Fruit fly (Drosophila melanogaster) whole organism, larva: Measurements from ENCODE around the gene st.
A peak's percentile ranks its signal among the peaks of the same experiment; 100 is the strongest.

Experiments
- noc ChIP-seq: fragments of 200-800 bp; sonication (Bioruptor generic); optimal IDR thresholded peaks from 3 replicates; lab custom pipeline; 2019; ENCODE audit warnings: missing biosample characterization, mild to moderate bottlenecking, missing genetic modification characterization, moderate library complexity

The st gene

dm6 chr3L:16486502-16486901 is 10.9 kb upstream of the st start:
- TF ChIP-seq noc (tag; lab: Kevin White, UChicago), result no peak

- no peak for TF ChIP-seq noc (tag; lab: Kevin White, UChicago)
Observed at dm6 chr3L:16487812-16488211, 9.6 kb upstream of the st start.

- no peak for TF ChIP-seq noc (tag; lab: Kevin White, UChicago)
Observed at dm6 chr3L:16488483-16489258, 8.8 kb upstream of the st start.

DNA sequence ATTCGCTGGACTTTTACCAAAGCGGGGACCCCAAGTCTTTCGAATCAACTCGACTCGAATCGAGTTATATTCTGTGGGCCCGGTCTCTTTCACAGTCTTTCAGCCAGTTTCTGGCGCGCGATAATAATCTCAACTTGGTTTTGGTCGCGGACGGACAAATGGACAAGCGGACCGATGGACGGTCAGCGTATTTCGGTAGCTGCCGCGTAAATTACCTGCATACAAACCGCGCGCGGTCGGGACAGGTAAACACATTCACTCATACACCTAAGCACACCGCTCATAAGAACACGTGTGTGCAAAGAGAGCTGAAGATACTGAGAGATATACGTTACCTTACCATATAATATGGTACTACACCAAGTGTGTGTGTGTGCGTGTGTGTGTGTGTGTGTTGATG is 8.2 kb upstream of the st start:
- TF ChIP-seq noc (tag; lab: Kevin White, UChicago), result no peak

DNA sequence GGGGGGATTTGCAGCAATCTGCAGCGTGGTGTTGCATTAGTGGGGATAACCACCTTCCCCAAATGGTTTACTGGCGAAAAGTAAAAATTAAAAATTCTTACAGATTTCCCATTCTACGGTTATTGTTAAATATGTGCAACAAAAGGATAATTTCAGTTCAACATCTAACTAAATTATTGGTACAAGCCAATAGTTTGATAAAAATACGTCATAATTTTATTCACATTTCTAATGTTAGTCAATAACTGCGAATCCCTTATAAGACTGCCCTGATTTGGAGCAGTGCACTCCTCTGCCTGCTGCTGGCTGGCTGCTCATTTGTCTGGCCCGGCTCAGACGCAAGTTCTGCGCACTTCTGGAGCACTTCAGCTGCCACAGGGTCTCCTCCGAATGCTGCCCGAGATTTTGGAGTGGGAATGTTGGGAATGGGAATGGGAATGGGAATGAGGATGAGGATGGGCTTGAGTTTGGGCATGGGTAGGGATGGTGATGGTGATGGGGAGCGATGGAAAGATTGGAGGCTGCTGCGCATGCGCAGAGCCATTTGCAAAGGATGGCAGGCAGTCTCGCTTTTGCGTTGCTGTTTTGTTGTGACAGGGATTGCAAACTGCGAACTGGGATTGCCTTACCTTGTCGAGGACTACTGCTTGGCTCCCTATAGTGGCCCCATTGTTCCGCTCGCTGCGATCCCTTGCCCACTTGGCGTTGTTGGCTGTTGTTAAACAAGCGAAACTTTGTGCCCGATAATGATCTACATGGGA is 7.4 kb upstream of the st start:
- TF ChIP-seq noc (tag; lab: Kevin White, UChicago), result no peak

DNA sequence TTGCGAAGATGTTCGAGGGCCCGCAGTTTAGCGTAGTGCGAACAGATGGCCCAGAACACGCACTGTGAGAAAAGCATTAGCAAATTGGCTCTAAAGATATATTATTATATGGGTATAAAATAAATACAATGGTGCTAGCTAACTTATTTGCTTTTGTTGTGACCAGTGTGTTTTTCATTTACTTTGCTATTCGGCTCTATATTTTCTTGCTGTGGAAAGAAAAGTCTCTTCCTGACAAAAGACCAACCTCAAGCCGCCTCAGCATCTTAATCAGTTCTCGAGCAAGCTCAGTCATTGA is 6.9 kb upstream of the st start:
- TF ChIP-seq noc (tag; lab: Kevin White, UChicago), result no peak

dm6 chr3L:16491006-16491605 is 6.3 kb upstream of the st start:
- TF ChIP-seq noc (tag; lab: Kevin White, UChicago), result no peak

- no peak for TF ChIP-seq noc (tag; lab: Kevin White, UChicago)
Observed at dm6 chr3L:16493717-16494116, 3.7 kb upstream of the st start.

- TF ChIP-seq noc (tag; lab: Kevin White, UChicago), result no peak
Observed at dm6 chr3L:16494651-16495074, 2.8 kb upstream of the st start.

DNA sequence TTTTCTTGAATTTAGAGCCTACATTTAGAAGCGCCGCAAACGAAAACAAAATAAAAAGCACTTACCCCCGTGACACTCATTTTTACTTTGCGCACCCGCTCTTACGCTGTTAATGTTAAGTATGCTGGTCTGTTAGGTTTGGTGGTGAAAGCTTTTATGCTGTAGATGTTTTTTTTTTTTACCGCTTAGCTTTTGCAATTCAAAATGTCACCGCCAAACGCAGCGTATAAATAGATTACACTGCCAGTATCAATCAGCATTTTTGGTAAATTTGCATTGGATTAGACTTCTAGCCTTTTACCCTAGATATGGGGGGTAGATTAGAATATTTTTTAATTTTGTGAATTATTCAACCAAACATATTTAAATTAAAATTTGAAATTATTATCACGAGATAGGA is 2.2 kb upstream of the st start:
- no peak for TF ChIP-seq noc (tag; lab: Kevin White, UChicago)

- TF ChIP-seq noc (tag; lab: Kevin White, UChicago), result peak; percentile 3
Observed at dm6 chr3L:16495989-16496797, 1.3 kb upstream of the st start, which contains the start of gene CG42514. TSS of gene CG42514 (minus strand) at chr3L:16496236.

dm6 chr3L:16533932-16534331 is 36.5 kb downstream of the st start:
- TF ChIP-seq noc (tag; lab: Kevin White, UChicago), result peak; percentile 60

dm6 chr3L:16542998-16543624 is 45.7 kb downstream of the st start, which contains the start of gene CG43373:
TSS of gene CG43373 (minus strand) at chr3L:16543370.
- TF ChIP-seq noc (tag; lab: Kevin White, UChicago), result no peak

DNA sequence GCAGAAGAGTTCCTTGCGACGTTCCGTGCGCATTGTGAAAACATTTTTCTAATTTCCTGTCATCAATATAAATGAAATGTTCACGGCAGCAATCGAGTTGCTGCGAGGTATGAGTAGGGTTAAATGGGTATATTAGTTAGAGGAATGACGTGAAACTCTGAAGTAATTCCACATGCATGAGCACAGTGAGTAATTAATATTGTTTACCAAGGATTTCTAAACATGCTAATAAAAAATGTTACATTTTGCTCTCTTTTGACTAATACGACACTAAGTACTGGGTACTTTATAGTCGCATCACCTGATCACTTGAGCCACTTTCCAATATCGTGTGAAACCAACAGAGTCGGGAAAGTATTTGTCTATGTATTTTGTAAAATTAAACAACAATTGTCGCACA is 46.8 kb downstream of the st start:
- no peak for TF ChIP-seq noc (tag; lab: Kevin White, UChicago)

- no peak for TF ChIP-seq noc (tag; lab: Kevin White, UChicago)
Observed at dm6 chr3L:16545511-16545910, 48.1 kb downstream of the st start, which contains the start of gene CG13033. TSS of gene CG13033 (minus strand) at chr3L:16545628.
